Worm (Caenorhabditis elegans) whole organism, L4 larva: Measurements from ENCODE around the gene atgl-1.

Experiments
- F44E2.7 ChIP-seq: fragments of 200-800 bp; sonication (Bioruptor generic); IDR thresholded peaks from 2 replicates; pipeline ENCODE4 v2.1.2; 2022; ENCODE audit warnings: missing genetic modification characterization, missing compliant biosample characterization
- T26A8.4 ChIP-seq: fragments of 200-800 bp; sonication (Bioruptor generic); IDR thresholded peaks from 2 replicates; pipeline ENCODE4 v1.3.6; 2022; ENCODE audit warnings: missing genetic modification characterization, missing compliant biosample characterization
- Y105C5A.15 ChIP-seq: fragments of 200-800 bp; sonication (Bioruptor generic); IDR thresholded peaks from 2 replicates; pipeline ENCODE4 v1.3.6; 2022; ENCODE audit warnings: missing genetic modification characterization, missing compliant biosample characterization
- Y48G9A.11 ChIP-seq: fragments of 200-800 bp; sonication (Bioruptor generic); IDR thresholded peaks from 2 replicates; pipeline ENCODE4 v1.3.6; 2022; ENCODE audit warnings: missing genetic modification reagents, missing genetic modification characterization, missing compliant biosample characterization
- Y5F2A.4 ChIP-seq: fragments of 200-800 bp; sonication (Bioruptor generic); optimal IDR thresholded peaks from 2 replicates; lab custom pipeline; 2018; ENCODE audit warnings: mild to moderate bottlenecking, missing genetic modification characterization, missing compliant biosample characterization
- ama-1 ChIP-seq: fragments of 150-350 bp; optimal IDR thresholded peaks from 2 replicates; lab custom pipeline; 2014; ENCODE audit warnings: inconsistent platforms, mixed read lengths
- arid-1 ChIP-seq: fragments of 200-800 bp; sonication (Bioruptor generic); conservative IDR thresholded peaks from 2 replicates; pipeline ENCODE4 v1.3.6; 2022; ENCODE audit warnings: missing genetic modification reagents, missing genetic modification characterization, missing compliant biosample characterization
- ceh-32 ChIP-seq: sonication (generic microtip); optimal IDR thresholded peaks from 2 replicates; lab custom pipeline; 2016; ENCODE audit warnings: mild to moderate bottlenecking, missing genetic modification characterization, missing compliant biosample characterization; ENCODE audit not compliant: poor library complexity
- ctbp-1 ChIP-seq: fragments of 200-800 bp; sonication (Bioruptor generic); IDR thresholded peaks from 2 replicates; pipeline ENCODE4 v1.3.6; 2022; ENCODE audit warnings: missing genetic modification reagents, missing genetic modification characterization, missing compliant biosample characterization
- daf-19 ChIP-seq: fragments of 200-800 bp; sonication (Bioruptor generic); conservative IDR thresholded peaks from 2 replicates; pipeline ENCODE4 v1.3.6; 2022; ENCODE audit warnings: missing genetic modification characterization, missing compliant biosample characterization
- daf-8 ChIP-seq: fragments of 200-800 bp; sonication (Bioruptor generic); IDR thresholded peaks from 2 replicates; pipeline ENCODE4 v1.3.6; 2022; ENCODE audit warnings: missing genetic modification characterization, missing compliant biosample characterization
- dmd-6 ChIP-seq: fragments of 200-800 bp; sonication (Bioruptor generic); IDR thresholded peaks from 2 replicates; pipeline ENCODE4 v1.3.6; 2022; ENCODE audit warnings: missing genetic modification reagents, missing genetic modification characterization, missing compliant biosample characterization
- dve-1 ChIP-seq: sonication (generic microtip); optimal IDR thresholded peaks from 2 replicates; lab custom pipeline; 2017; ENCODE audit warnings: antibody characterized with exemption, mild to moderate bottlenecking, missing genetic modification characterization, missing compliant biosample characterization; ENCODE audit not compliant: insufficient read depth
- fkh-10 ChIP-seq: fragments of 150-350 bp; optimal IDR thresholded peaks from 2 replicates; lab custom pipeline; 2014; ENCODE audit warnings: missing biosample characterization, missing genetic modification reagents, missing genetic modification characterization
- fos-1 ChIP-seq: fragments of 150-350 bp; optimal IDR thresholded peaks from 2 replicates; lab custom pipeline; 2014; ENCODE audit warnings: missing biosample characterization, missing genetic modification characterization
- gei-8 ChIP-seq: fragments of 200-800 bp; sonication (Bioruptor generic); optimal IDR thresholded peaks from 2 replicates; lab custom pipeline; 2018; ENCODE audit warnings: mild to moderate bottlenecking, missing genetic modification characterization, missing compliant biosample characterization
- hif-1 ChIP-seq, 2 experiments: sonication (generic microtip); optimal IDR thresholded peaks; 2 replicates each; lab custom pipeline; 2016 to 2017; ENCODE audit warnings: missing compliant biosample characterization in 2 of 2, missing genetic modification characterization in 2 of 2, missing genetic modification reagents in 2 of 2, missing genotype in 2 of 2, mild to moderate bottlenecking in 1 of 2
- hlh-11 ChIP-seq: fragments of 200-800 bp; sonication (Bioruptor generic); optimal IDR thresholded peaks from 2 replicates; lab custom pipeline; 2018; ENCODE audit warnings: mild to moderate bottlenecking, missing genetic modification characterization, missing compliant biosample characterization
- hlh-30 ChIP-seq: sonication (generic microtip); optimal IDR thresholded peaks from 2 replicates; lab custom pipeline; 2017; ENCODE audit warnings: antibody characterized with exemption, mild to moderate bottlenecking, missing genetic modification characterization, missing compliant biosample characterization; ENCODE audit not compliant: insufficient read depth
- hmg-1.1 ChIP-seq: fragments of 200-800 bp; sonication (Bioruptor generic); IDR thresholded peaks from 2 replicates; pipeline ENCODE4 v1.3.6; 2022; ENCODE audit warnings: missing genetic modification reagents, missing genetic modification characterization, missing compliant biosample characterization
- lim-7 ChIP-seq: fragments of 200-800 bp; sonication (Bioruptor generic); IDR thresholded peaks from 2 replicates; pipeline ENCODE4 v1.3.6; 2022; ENCODE audit warnings: missing genetic modification characterization, missing compliant biosample characterization
- lin-1 ChIP-seq: fragments of 200-800 bp; sonication (Bioruptor generic); IDR thresholded peaks from 2 replicates; pipeline ENCODE4 v1.3.6; 2022; ENCODE audit warnings: missing genetic modification reagents, missing genetic modification characterization, missing compliant biosample characterization
- lin-38 ChIP-seq: fragments of 200-800 bp; sonication (Bioruptor generic); IDR thresholded peaks from 2 replicates; pipeline ENCODE4 v1.3.6; 2022; ENCODE audit warnings: missing genetic modification reagents, missing genetic modification characterization, missing compliant biosample characterization
- lir-3 ChIP-seq: sonication (generic microtip); optimal IDR thresholded peaks from 2 replicates; lab custom pipeline; 2016; ENCODE audit warnings: mild to moderate bottlenecking, missing genetic modification characterization, missing compliant biosample characterization
- lsy-2 ChIP-seq, 2 experiments: fragments of 150-350 bp in 1 of 2; sonication (generic microtip) in 1 of 2; optimal IDR thresholded peaks; 2 replicates each; lab custom pipeline; 2014 to 2017; ENCODE audit warnings: missing biosample characterization in 2 of 2, missing genetic modification characterization in 2 of 2
- madf-9 ChIP-seq: fragments of 200-800 bp; sonication (Bioruptor generic); conservative IDR thresholded peaks from 2 replicates; pipeline ENCODE4 v1.3.6; 2022; ENCODE audit warnings: missing genetic modification reagents, missing genetic modification characterization, missing compliant biosample characterization
- mdt-29 ChIP-seq: fragments of 200-800 bp; sonication (Bioruptor generic); IDR thresholded peaks from 2 replicates; pipeline ENCODE4 v1.3.6; 2022; ENCODE audit warnings: missing genetic modification reagents, missing genetic modification characterization, missing compliant biosample characterization
- mep-1 ChIP-seq: fragments of 150-350 bp; sonication (generic microtip); optimal IDR thresholded peaks from 3 replicates; lab custom pipeline; 2014; ENCODE audit warnings: missing biosample characterization, missing genetic modification characterization
- mes-2 ChIP-seq: sonication (generic microtip); optimal IDR thresholded peaks from 2 replicates; lab custom pipeline; 2016; ENCODE audit warnings: missing genotype, mild to moderate bottlenecking, missing genetic modification characterization, missing compliant biosample characterization; ENCODE audit not compliant: poor library complexity, severe bottlenecking
- nhr-10 ChIP-seq: fragments of 150-350 bp; optimal IDR thresholded peaks from 2 replicates; lab custom pipeline; 2014; ENCODE audit warnings: missing biosample characterization, missing genetic modification characterization
- nhr-102 ChIP-seq: sonication (generic microtip); optimal IDR thresholded peaks from 2 replicates; lab custom pipeline; 2016; ENCODE audit warnings: mild to moderate bottlenecking, missing genetic modification characterization, moderate library complexity, missing compliant biosample characterization
- nhr-41 ChIP-seq: fragments of 200-800 bp; sonication (Bioruptor generic); IDR thresholded peaks from 2 replicates; pipeline ENCODE4 v1.3.6; 2022; ENCODE audit warnings: missing genetic modification reagents, missing genetic modification characterization, missing compliant biosample characterization
- nhr-42 ChIP-seq: fragments of 200-800 bp; sonication (Bioruptor generic); IDR thresholded peaks from 2 replicates; pipeline ENCODE4 v1.3.6; 2022; ENCODE audit warnings: missing genetic modification characterization, missing compliant biosample characterization
- nhr-48 ChIP-seq: sonication (generic microtip); optimal IDR thresholded peaks from 2 replicates; lab custom pipeline; 2016; ENCODE audit warnings: mild to moderate bottlenecking, missing genetic modification characterization, missing compliant biosample characterization
- nhr-76 ChIP-seq: fragments of 150-350 bp; optimal IDR thresholded peaks from 2 replicates; lab custom pipeline; 2014; ENCODE audit warnings: missing biosample characterization, missing genetic modification characterization
- nhr-77 ChIP-seq: fragments of 150-350 bp; optimal IDR thresholded peaks from 2 replicates; lab custom pipeline; 2014; ENCODE audit warnings: missing biosample characterization, missing genetic modification characterization
- rbr-2 ChIP-seq: sonication (generic microtip); optimal IDR thresholded peaks from 2 replicates; lab custom pipeline; 2016; ENCODE audit warnings: missing genotype, missing genetic modification characterization, missing compliant biosample characterization
- spr-1 ChIP-seq: sonication (generic microtip); optimal IDR thresholded peaks from 2 replicates; lab custom pipeline; 2016; ENCODE audit warnings: mild to moderate bottlenecking, missing genetic modification characterization, missing compliant biosample characterization
- tag-97 ChIP-seq: fragments of 200-800 bp; sonication (Bioruptor generic); IDR thresholded peaks from 2 replicates; pipeline ENCODE4 v1.3.6; 2022; ENCODE audit warnings: missing genetic modification characterization, missing compliant biosample characterization
- unc-62 ChIP-seq, 3 experiments: fragments of 150-350 bp in 1 of 3; sonication (generic microtip); optimal IDR thresholded peaks in 2 of 3; peaks in 1 of 3; 1 replicate in 1 of 3; 2 replicates in 2 of 3; lab custom pipeline; 2014 to 2017; ENCODE audit warnings: missing biosample characterization in 3 of 3, missing genetic modification characterization in 3 of 3, missing genetic modification reagents in 3 of 3, missing genotype in 1 of 3
- vab-7 ChIP-seq: fragments of 200-800 bp; sonication (Bioruptor generic); IDR thresholded peaks from 2 replicates; pipeline ENCODE4 v1.3.6; 2022; ENCODE audit warnings: missing genetic modification reagents, missing genetic modification characterization, missing compliant biosample characterization
- zip-2 ChIP-seq: fragments of 150-350 bp; optimal IDR thresholded peaks from 2 replicates; lab custom pipeline; 2014; ENCODE audit warnings: missing biosample characterization, missing genetic modification characterization
- ztf-7 ChIP-seq: fragments of 150-350 bp; optimal IDR thresholded peaks from 2 replicates; lab custom pipeline; 2014; ENCODE audit warnings: missing biosample characterization, missing genetic modification characterization

atgl-1 gene

DNA sequence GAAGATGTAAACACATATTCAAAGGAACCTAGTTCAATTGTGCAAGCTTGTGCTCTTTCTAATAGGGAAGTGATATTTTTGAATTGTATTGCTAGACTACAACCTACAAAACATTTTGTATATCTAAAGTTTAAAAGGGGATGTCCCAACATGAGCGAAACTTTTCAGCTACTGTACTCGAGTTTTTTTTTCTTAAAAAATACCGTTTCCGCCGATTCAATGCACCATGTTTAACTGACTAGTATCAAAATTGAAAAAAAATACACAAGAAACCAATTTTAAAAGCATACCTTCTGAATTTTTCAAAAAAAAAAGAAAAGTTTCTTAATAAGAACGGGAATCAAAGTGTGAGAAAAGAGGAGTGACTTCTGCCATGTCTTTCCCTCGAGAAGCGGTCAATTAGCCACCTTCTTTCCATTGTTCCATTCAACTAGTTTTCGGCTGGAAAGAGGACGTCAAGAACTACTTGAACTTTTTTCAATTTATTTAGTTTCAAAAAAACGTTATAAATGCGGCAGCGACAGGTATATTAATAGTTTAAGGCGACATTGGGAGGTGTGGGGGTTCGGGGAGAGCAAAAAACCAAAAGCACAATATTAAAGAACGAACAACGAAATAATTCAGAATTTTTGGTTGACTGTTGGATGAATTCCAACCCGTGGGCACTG, 3.8 kb downstream of the atgl-1 start, which contains the start of gene nas-4:
nas-4 (minus strand) TSS at position 351 of the 668 bp plus-strand sequence.
- TF ChIP-seq tag-97 (GFP tag; lab: Robert Waterston, UW): no peak
- peak; percentile 67 for TF ChIP-seq nhr-102 (tag; lab: Kevin White, UChicago)
- TF ChIP-seq F44E2.7 (GFP tag; lab: Robert Waterston, UW): no peak
- no peak for TF ChIP-seq nhr-41 (GFP tag; lab: Robert Waterston, UW)
- TF ChIP-seq hmg-1.1 (GFP tag; lab: Robert Waterston, UW): peak; percentile 43; the same call in 1 of the 2 replicates
- TF ChIP-seq hlh-11 (tag; lab: Kevin White, UChicago): peak; percentile 13
- peak; percentile 24; the same call in 1 of the 2 replicates for TF ChIP-seq lin-38 (GFP tag; lab: Robert Waterston, UW)
- peak; percentile 71 for TF ChIP-seq mep-1 (tag; lab: Kevin White, UChicago)
- no peak for TF ChIP-seq rbr-2 (tag; lab: Kevin White, UChicago)
- peak; percentile 35; the same call in 1 of the 2 replicates for TF ChIP-seq mdt-29
- no peak for TF ChIP-seq lsy-2 (tag; optimal IDR thresholded peaks at IDR 0.05; lab: Kevin White, UChicago)
- TF ChIP-seq nhr-10 (tag; lab: Kevin White, UChicago): peak; percentile 70
- TF ChIP-seq ctbp-1 (GFP tag; lab: Robert Waterston, UW): no peak
- peak; percentile 41 for TF ChIP-seq nhr-48 (tag; lab: Kevin White, UChicago)
- 0 out of 2 replicates have a peak, but pooled peaks have one; percentile 18 for TF ChIP-seq arid-1 (GFP tag; lab: Robert Waterston, UW)
- TF ChIP-seq mes-2 (tag; lab: Kevin White, UChicago): peak; percentile 41
- no peak for TF ChIP-seq ceh-32
- peak; percentile 32 for TF ChIP-seq dve-1
- peak; percentile 40 for TF ChIP-seq spr-1 (tag; lab: Kevin White, UChicago)
- no peak for TF ChIP-seq Y48G9A.11 (GFP tag; lab: Robert Waterston, UW)
- no peak for TF ChIP-seq nhr-42
- no peak for TF ChIP-seq vab-7
- TF ChIP-seq daf-8: no peak
- TF ChIP-seq ztf-7 (tag; lab: Kevin White, UChicago): no peak
- TF ChIP-seq Y105C5A.15 (GFP tag; lab: Robert Waterston, UW): no peak
- no peak for TF ChIP-seq hlh-30 (tag; lab: Kevin White, UChicago)
- no peak for TF ChIP-seq Y5F2A.4
- TF ChIP-seq lim-7 (GFP tag; lab: Robert Waterston, UW): 0 out of 2 replicates have a peak, but pooled peaks have one; percentile 36
- peak; percentile 19; the same call in 1 of the 2 replicates for TF ChIP-seq dmd-6 (GFP tag; lab: Robert Waterston, UW)
- no peak for TF ChIP-seq lir-3 (tag; lab: Kevin White, UChicago)
- TF ChIP-seq zip-2: no peak
- no peak for TF ChIP-seq nhr-77
- TF ChIP-seq ama-1: peak; percentile 77
- TF ChIP-seq nhr-76 (tag; lab: Kevin White, UChicago): no peak
- no peak for TF ChIP-seq fkh-10
- TF ChIP-seq daf-19 (GFP tag; lab: Robert Waterston, UW): no peak
- TF ChIP-seq fos-1 (tag; lab: Kevin White, UChicago): peak; percentile 28
- TF ChIP-seq lin-1 (GFP tag; lab: Robert Waterston, UW): no peak
- TF ChIP-seq gei-8: peak; percentile 0
- TF ChIP-seq unc-62 (GFP tag; optimal IDR thresholded peaks at IDR 0.05 in 1 of 2; lab: Kevin White, UChicago): peak in 1 of 2 experiments; percentile 56
- no peak for TF ChIP-seq unc-62 (tag; optimal IDR thresholded peaks at IDR 0.05; lab: Kevin White, UChicago)
- no peak for TF ChIP-seq T26A8.4 (GFP tag; lab: Robert Waterston, UW)
- no peak for TF ChIP-seq hif-1 (tag; optimal IDR thresholded peaks at IDR 0.05; lab: Kevin White, UChicago)
- TF ChIP-seq madf-9: no peak
